In the genomic region with DNA sequence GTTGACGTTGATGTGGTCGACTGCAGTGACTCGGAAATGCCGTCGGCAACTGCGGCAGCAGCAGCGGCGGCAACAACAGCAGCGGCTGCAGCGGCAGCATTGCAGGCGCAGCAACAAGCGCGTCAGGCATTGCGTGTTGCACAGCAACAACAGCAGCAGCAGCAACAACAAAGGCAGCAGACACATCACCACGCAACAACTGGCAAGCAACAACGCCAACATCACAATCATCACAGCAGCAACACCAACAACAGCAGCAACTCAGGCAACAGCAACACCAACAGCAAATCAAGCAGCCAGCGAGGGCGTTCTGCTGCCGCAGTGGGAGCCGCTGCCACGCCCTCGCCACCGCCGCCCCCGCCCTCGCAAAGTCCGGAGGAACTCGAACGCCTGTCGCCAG, we compare ENCODE assay signal across 3 fruit fly cellular contexts.
A peak's percentile ranks its signal among the peaks of the same experiment; 100 is the strongest.
TF ChIP-seq lines count a peak whose summit lies in the region.

No protein-coding gene starts in this region.

- no peak for TF ChIP-seq CTCF in whole organism, embryonic (GFP tag; optimal IDR thresholded peaks at IDR 0.05; lab: Kevin White, UChicago)

TF ChIP-seq in whole organism, embryonic, 481 proteins besides CTCF, POLR2A, EP300 and RAD21:
- peak in 1 of 2 experiments; percentile 71 for TF ChIP-seq Dfd (GFP tag; optimal IDR thresholded peaks at IDR 0.05; lab: Kevin White, UChicago)
- peak; percentile 64 for TF ChIP-seq CG4360 (GFP tag; IDR thresholded peaks at IDR 0.05; lab: Robert Waterston, UW)
- TF ChIP-seq Ssrp (tag; optimal IDR thresholded peaks at IDR 0.05; lab: Kevin White, UChicago): no peak
- no peak for TF ChIP-seq CG6654 (GFP tag; optimal IDR thresholded peaks at IDR 0.05; lab: Kevin White, UChicago)
- no peak for TF ChIP-seq CG11723 (GFP tag; optimal IDR thresholded peaks at IDR 0.05; lab: Kevin White, UChicago)
- TF ChIP-seq CG11504 (tag; optimal IDR thresholded peaks at IDR 0.05; lab: Kevin White, UChicago): peak; percentile 20
- TF ChIP-seq aop (GFP tag; IDR thresholded peaks at IDR 0.05; lab: Robert Waterston, UW): no peak
- 0 out of 2 replicates have a peak, but pooled peaks have one; percentile 20 for TF ChIP-seq CG9932 (GFP tag; IDR thresholded peaks at IDR 0.05; lab: Robert Waterston, UW)
- no peak for TF ChIP-seq gro (GFP tag; optimal IDR thresholded peaks at IDR 0.05; lab: Kevin White, UChicago)
- TF ChIP-seq CG3281 (GFP tag; optimal IDR thresholded peaks at IDR 0.05; lab: Kevin White, UChicago): no peak
- TF ChIP-seq CG11695 (GFP tag; IDR thresholded peaks at IDR 0.05; lab: Robert Waterston, UW): no peak
- TF ChIP-seq prd (optimal IDR thresholded peaks at IDR 0.05; lab: Kevin White, UChicago): no peak
- TF ChIP-seq prd (GFP tag; IDR thresholded peaks at IDR 0.05; lab: Robert Waterston, UW): 0 out of 3 replicates have a peak, but pooled peaks have one; percentile 6
- TF ChIP-seq CG9215 (GFP tag; IDR thresholded peaks at IDR 0.05; lab: Robert Waterston, UW): 0 out of 2 replicates have a peak, but pooled peaks have one; percentile 27
- TF ChIP-seq pb (GFP tag; optimal IDR thresholded peaks at IDR 0.05; lab: Kevin White, UChicago): no peak
- TF ChIP-seq CG8478 (optimal IDR thresholded peaks at IDR 0.05; lab: Kevin White, UChicago): peak; percentile 7
- peak; percentile 55; the same call in 1 of the 3 replicates for TF ChIP-seq H15 (GFP tag; IDR thresholded peaks at IDR 0.05; lab: Robert Waterston, UW)
- TF ChIP-seq p53 (GFP tag; optimal IDR thresholded peaks at IDR 0.05; lab: Kevin White, UChicago): no peak

TF ChIP-seq in whole organism, pupa, 21 proteins besides CTCF, POLR2A, EP300 and RAD21:
- TF ChIP-seq CG34367 (tag; optimal IDR thresholded peaks at IDR 0.05; lab: Kevin White, UChicago) (no peak), rn (GFP tag; IDR thresholded peaks at IDR 0.05; lab: Robert Waterston, UW) (no peak), CG17806 (tag; optimal IDR thresholded peaks at IDR 0.05; lab: Kevin White, UChicago) (no peak), Ets98B (GFP tag; IDR thresholded peaks at IDR 0.05; lab: Robert Waterston, UW) (no peak), CG4496 (GFP tag; IDR thresholded peaks at IDR 0.05; lab: Robert Waterston, UW) (no peak), CG9948 (tag; optimal IDR thresholded peaks at IDR 0.05; lab: Kevin White, UChicago) (no peak), CG32121 (GFP tag; IDR thresholded peaks at IDR 0.05; lab: Robert Waterston, UW) (no peak), Pif1A (GFP tag; optimal IDR thresholded peaks at IDR 0.05; lab: Kevin White, UChicago) (no peak), CG14655 (GFP tag; optimal IDR thresholded peaks at IDR 0.05; lab: Kevin White, UChicago) (no peak), fd96Ca (GFP tag; IDR thresholded peaks at IDR 0.05; lab: Robert Waterston, UW) (0 out of 3 replicates have a peak, but pooled peaks have one; percentile 41), CG13204 (GFP tag; optimal IDR thresholded peaks at IDR 0.05; lab: Kevin White, UChicago) (peak; percentile 3), D1 (tag; optimal IDR thresholded peaks at IDR 0.05; lab: Kevin White, UChicago) (no peak)

TF ChIP-seq in whole organism, wandering third instar larva, 38 proteins besides CTCF, POLR2A, EP300 and RAD21:
- TF ChIP-seq woc (GFP tag; optimal IDR thresholded peaks at IDR 0.05; lab: Kevin White, UChicago) (no peak), Dfd (GFP tag; optimal IDR thresholded peaks at IDR 0.05; lab: Kevin White, UChicago) (peak; percentile 80), Dif (GFP tag; optimal IDR thresholded peaks at IDR 0.05; lab: Kevin White, UChicago; ENCODE audit: partially characterized antibody) (no peak), dl (GFP tag; optimal IDR thresholded peaks at IDR 0.05; lab: Kevin White, UChicago; ENCODE audit: insufficient read depth in 1 of 2, partially characterized antibody in 2 of 2) (no peak), CG9705 (GFP tag; optimal IDR thresholded peaks at IDR 0.05; lab: Kevin White, UChicago) (no peak), lola (GFP tag; optimal IDR thresholded peaks at IDR 0.05; lab: Kevin White, UChicago) (no peak), GATAd (GFP tag; optimal IDR thresholded peaks at IDR 0.05; lab: Kevin White, UChicago) (no peak)
